Worm (Caenorhabditis elegans): ENCODE measurements around the gene tag-314.
A peak's percentile ranks its signal among the peaks of the same experiment; 100 is the strongest.

tag-314 gene

DNA sequence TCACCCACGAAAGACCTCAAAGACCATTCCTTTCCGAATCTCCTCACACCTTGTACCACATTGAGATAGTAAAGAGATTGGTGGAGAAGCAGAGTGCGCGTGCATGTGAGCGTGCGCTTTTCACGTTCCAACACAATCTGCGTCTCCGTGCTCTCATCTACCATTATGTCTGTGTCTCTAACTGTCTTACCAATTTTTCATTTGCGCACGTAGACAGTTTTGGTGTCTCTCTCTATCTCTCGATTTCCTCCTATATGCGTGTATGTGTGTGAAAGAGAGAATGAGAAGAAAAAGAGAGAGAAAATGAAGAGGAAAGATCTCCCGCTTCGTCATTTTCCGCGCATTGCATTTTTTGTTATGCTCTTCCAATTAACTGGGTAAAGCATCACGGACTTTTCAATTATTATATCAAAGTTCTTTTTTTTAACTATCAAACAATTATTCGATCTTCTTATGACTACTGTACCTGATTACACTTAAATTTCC is 38.1 kb upstream of the tag-314 start (continued):
- TF ChIP-seq cnd-1 (tag; optimal IDR thresholded peaks at IDR 0.05), result peak; percentile 60
- no peak for TF ChIP-seq bed-3 (GFP tag; optimal IDR thresholded peaks at IDR 0.05)
- TF ChIP-seq unc-62 (GFP tag; optimal IDR thresholded peaks at IDR 0.05), result peak; percentile 84
- no peak for TF ChIP-seq tbx-8 (GFP tag; optimal IDR thresholded peaks at IDR 0.05)
- TF ChIP-seq hlh-1 (tag; optimal IDR thresholded peaks at IDR 0.05), result peak; percentile 54
- peak; percentile 58 for TF ChIP-seq elt-3 (tag; optimal IDR thresholded peaks at IDR 0.05)

DNA sequence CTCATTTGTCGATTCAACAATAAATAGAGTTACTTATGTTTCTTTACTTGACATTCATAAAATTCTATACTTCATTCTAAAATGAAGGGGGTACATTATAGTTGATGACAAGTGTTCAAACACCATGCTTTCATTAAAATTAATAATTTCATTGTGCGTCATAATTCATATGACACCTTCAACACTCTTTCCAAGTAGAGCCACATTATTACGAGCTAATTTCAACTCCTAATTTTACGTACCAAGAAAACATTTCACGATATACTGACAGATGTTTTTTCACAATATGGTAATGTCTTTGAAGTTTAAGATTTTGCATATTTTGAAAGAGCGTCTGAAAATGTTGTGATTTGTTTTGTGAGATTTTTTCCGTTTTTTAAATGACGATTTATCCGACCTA is 37.0 kb upstream of the tag-314 start:
- TF ChIP-seq snpc-4 (tag; optimal IDR thresholded peaks at IDR 0.05) (no peak), ceh-39 (tag; optimal IDR thresholded peaks at IDR 0.05) (no peak), nhr-237 (tag; optimal IDR thresholded peaks at IDR 0.05) (no peak), ces-1 (GFP tag; optimal IDR thresholded peaks at IDR 0.05) (no peak), nhr-12 (tag; optimal IDR thresholded peaks at IDR 0.05) (no peak), mab-5 (tag; optimal IDR thresholded peaks at IDR 0.05) (no peak), nhr-2 (tag; optimal IDR thresholded peaks at IDR 0.05) (no peak), ztf-11 (tag; optimal IDR thresholded peaks at IDR 0.05) (no peak), pha-4 (tag; optimal IDR thresholded peaks at IDR 0.05) (no peak), ham-2 (GFP tag; optimal IDR thresholded peaks at IDR 0.05) (no peak), unc-39 (tag; optimal IDR thresholded peaks at IDR 0.05) (no peak), zip-8 (tag; optimal IDR thresholded peaks at IDR 0.05) (no peak), lin-13 (tag; optimal IDR thresholded peaks at IDR 0.05) (no peak), unc-62 (GFP tag; optimal IDR thresholded peaks at IDR 0.05) (no peak), tbx-8 (GFP tag; optimal IDR thresholded peaks at IDR 0.05) (no peak), nhr-28 (tag; optimal IDR thresholded peaks at IDR 0.05) (no peak), flh-1 (GFP tag; optimal IDR thresholded peaks at IDR 0.05) (no peak)

DNA sequence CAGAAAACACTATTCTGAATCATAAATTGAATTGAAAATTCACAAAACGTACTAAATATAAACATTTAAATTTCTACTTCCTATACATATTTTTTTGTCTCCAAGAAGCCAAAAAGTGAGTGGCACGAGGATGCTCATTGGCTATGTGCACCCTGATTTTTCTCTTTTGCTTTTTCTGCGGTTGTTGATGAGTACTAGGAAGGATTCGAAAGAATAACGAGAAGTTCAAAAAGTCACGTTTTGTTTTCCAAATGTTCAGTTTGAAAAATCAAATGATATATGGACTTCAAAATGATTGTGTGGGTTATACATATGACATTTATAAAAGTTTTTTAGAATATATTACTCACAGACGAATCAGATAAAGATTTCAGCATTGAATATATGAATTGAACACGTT is 36.2 kb upstream of the tag-314 start:
- TF ChIP-seq nhr-12 (tag; optimal IDR thresholded peaks at IDR 0.05) (no peak), cnd-1 (tag; optimal IDR thresholded peaks at IDR 0.05) (no peak), mab-5 (tag; optimal IDR thresholded peaks at IDR 0.05) (no peak), snpc-4 (tag; optimal IDR thresholded peaks at IDR 0.05) (no peak), flh-1 (GFP tag; optimal IDR thresholded peaks at IDR 0.05) (no peak), lsy-2 (tag; optimal IDR thresholded peaks at IDR 0.05) (no peak), unc-62 (GFP tag; optimal IDR thresholded peaks at IDR 0.05) (no peak), ceh-43 (GFP tag; optimal IDR thresholded peaks at IDR 0.05) (no peak), M03D4.4 (tag; optimal IDR thresholded peaks at IDR 0.05) (no peak), unc-39 (tag; optimal IDR thresholded peaks at IDR 0.05) (no peak), ceh-83 (GFP tag; optimal IDR thresholded peaks at IDR 0.05) (no peak), lin-13 (tag; optimal IDR thresholded peaks at IDR 0.05) (no peak)

DNA sequence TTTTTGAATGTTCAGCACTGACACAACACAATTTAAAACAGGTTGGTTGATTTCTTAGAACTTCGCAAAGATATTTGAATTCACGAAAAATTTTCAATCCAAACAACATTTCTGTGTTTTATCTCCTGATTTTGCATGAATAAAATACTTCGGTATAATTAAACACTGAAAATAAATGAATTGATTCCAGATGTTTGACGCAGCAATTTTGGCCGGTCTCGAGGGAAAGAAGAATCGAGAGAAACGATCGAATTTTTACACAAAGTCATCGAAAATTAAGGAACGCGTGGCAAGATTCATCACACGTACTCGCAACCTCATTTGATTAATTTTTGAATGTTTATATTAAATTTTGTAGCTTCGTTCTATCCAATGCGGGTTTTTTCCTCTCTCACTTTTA is 35.7 kb upstream of the tag-314 start:
- TF ChIP-seq ztf-11 (tag; optimal IDR thresholded peaks at IDR 0.05) (no peak), ceh-83 (GFP tag; optimal IDR thresholded peaks at IDR 0.05) (no peak), mab-5 (tag; optimal IDR thresholded peaks at IDR 0.05) (no peak), unc-62 (GFP tag; optimal IDR thresholded peaks at IDR 0.05) (no peak), snpc-4 (tag; optimal IDR thresholded peaks at IDR 0.05) (no peak)

DNA sequence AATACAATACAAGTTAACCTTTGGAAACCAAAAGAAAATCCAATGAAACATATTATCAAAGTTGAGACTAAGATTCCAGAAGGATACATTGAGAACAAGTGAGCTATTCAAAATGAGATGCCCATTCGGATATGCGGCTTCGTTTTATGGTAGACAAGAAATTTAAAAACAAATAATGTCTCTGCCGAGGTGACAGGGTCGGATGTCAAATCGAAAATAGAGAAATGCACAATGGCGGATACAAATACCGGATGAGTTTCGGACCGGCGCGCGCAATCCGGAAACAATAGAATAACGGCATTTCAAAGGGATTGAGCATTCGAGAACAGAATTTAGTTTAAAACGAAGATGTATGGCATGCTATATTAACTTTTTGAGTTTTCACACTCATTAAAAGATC is 34.8 kb upstream of the tag-314 start, which contains the start of gene F22E12.3:
F22E12.3 (minus strand) TSS at position 101 of the 400 bp plus-strand sequence.
- TF ChIP-seq lsy-2 (tag; optimal IDR thresholded peaks at IDR 0.05) (no peak), elt-1 (tag; optimal IDR thresholded peaks at IDR 0.05; ENCODE audit: borderline replicate concordance, insufficient read depth) (no peak), ceh-39 (tag; optimal IDR thresholded peaks at IDR 0.05) (no peak)

DNA sequence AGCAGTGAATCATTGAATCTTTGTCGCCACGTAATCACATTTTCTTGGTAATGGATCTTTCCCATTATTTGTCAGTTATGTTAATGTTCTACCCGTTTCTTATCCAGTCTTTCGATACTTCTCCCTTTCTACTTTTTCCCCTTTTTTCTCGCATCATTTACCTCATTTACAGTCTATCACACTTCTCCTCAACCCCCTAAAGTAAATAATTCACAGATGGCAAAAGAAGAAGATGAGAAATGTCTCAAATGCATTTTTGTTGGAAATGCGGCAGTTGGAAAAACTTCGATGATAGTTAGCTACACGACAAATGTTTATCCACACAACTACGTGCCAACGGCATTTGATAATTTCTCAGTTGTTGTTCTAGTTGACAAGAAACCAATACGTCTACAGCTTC is 33.6 kb upstream of the tag-314 start, which contains the start of gene chw-1:
chw-1 (plus strand) TSS at position 217 of the 400 bp plus-strand sequence.
- TF ChIP-seq sem-2 (GFP tag; optimal IDR thresholded peaks at IDR 0.05) (no peak), sptf-1 (tag; optimal IDR thresholded peaks at IDR 0.05) (no peak), lsy-2 (tag; optimal IDR thresholded peaks at IDR 0.05) (no peak)

DNA sequence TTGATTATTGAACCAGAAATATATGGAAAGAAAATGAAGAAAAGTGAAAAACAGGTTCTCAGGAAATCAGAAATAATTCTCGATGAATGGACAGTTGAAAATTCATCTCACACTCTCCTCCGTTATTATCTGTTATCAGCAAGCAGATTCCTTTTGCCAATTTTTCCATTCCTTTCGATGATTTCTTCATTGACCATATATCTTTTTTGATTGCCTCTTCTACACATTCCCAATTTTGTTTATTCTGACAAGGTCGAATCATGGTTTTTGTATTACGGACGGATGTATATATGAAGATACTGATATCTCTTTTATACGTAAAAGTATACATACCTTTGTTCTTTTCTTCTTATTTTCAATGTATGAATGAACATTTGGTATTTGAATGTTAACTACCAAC is 32.2 kb upstream of the tag-314 start:
- TF ChIP-seq elt-3 (tag; optimal IDR thresholded peaks at IDR 0.05), result no peak
- no peak for TF ChIP-seq ham-2 (GFP tag; optimal IDR thresholded peaks at IDR 0.05)
- no peak for TF ChIP-seq zip-8 (tag; optimal IDR thresholded peaks at IDR 0.05)
- TF ChIP-seq nhr-28 (tag; optimal IDR thresholded peaks at IDR 0.05), result no peak
- no peak for TF ChIP-seq nhr-12 (tag; optimal IDR thresholded peaks at IDR 0.05)
- TF ChIP-seq sem-2 (GFP tag; optimal IDR thresholded peaks at IDR 0.05), result no peak
- TF ChIP-seq ceh-83 (GFP tag; optimal IDR thresholded peaks at IDR 0.05), result no peak
- TF ChIP-seq unc-120 (tag; optimal IDR thresholded peaks at IDR 0.05; ENCODE audit: poor library complexity, severe bottlenecking), result no peak
- TF ChIP-seq mep-1 (tag; optimal IDR thresholded peaks at IDR 0.05), result no peak
- no peak for TF ChIP-seq sptf-1 (tag; optimal IDR thresholded peaks at IDR 0.05)
- TF ChIP-seq hlh-1 (tag; optimal IDR thresholded peaks at IDR 0.05), result no peak
- TF ChIP-seq blmp-1 (tag; optimal IDR thresholded peaks at IDR 0.05), result no peak
- TF ChIP-seq drap-1 (GFP tag; optimal IDR thresholded peaks at IDR 0.05), result no peak
- no peak for TF ChIP-seq ceh-43 (GFP tag; optimal IDR thresholded peaks at IDR 0.05)
- TF ChIP-seq M03D4.4 (tag; optimal IDR thresholded peaks at IDR 0.05), result no peak
- no peak for TF ChIP-seq nhr-237 (tag; optimal IDR thresholded peaks at IDR 0.05)
- no peak for TF ChIP-seq tbx-8 (GFP tag; optimal IDR thresholded peaks at IDR 0.05)
- no peak for TF ChIP-seq ces-1 (GFP tag; optimal IDR thresholded peaks at IDR 0.05)

Measured in whole organism, mixed stage, embryonic.